Fruit fly (Drosophila melanogaster) whole organism: Measurements from ENCODE around the gene fabp.
A peak's percentile ranks its signal among the peaks of the same experiment; 100 is the strongest.

Source experiments
- CG8478 ChIP-seq: fragments of >200 bp; optimal IDR thresholded peaks from 2 replicates; lab custom pipeline; 2018; ENCODE audit warnings: inconsistent platforms
- Dll ChIP-seq: fragments of >200 bp; optimal IDR thresholded peaks from 2 replicates; lab custom pipeline; 2017
- EcR ChIP-seq, 2 experiments: fragments of >200 bp; optimal IDR thresholded peaks; 2 replicates each; lab custom pipeline; 2017; ENCODE audit warnings: missing biosample characterization in 2 of 2, missing genetic modification characterization in 2 of 2, missing genetic modification reagents in 2 of 2
- pan ChIP-seq: fragments of >200 bp; optimal IDR thresholded peaks from 2 replicates; lab custom pipeline; 2017
- psq ChIP-seq: fragments of >200 bp; optimal IDR thresholded peaks from 2 replicates; lab custom pipeline; 2017
- usp ChIP-seq: fragments of >200 bp; optimal IDR thresholded peaks from 2 replicates; lab custom pipeline; 2017; ENCODE audit warnings: missing biosample characterization, missing genetic modification characterization, mixed read lengths

The fabp gene

DNA sequence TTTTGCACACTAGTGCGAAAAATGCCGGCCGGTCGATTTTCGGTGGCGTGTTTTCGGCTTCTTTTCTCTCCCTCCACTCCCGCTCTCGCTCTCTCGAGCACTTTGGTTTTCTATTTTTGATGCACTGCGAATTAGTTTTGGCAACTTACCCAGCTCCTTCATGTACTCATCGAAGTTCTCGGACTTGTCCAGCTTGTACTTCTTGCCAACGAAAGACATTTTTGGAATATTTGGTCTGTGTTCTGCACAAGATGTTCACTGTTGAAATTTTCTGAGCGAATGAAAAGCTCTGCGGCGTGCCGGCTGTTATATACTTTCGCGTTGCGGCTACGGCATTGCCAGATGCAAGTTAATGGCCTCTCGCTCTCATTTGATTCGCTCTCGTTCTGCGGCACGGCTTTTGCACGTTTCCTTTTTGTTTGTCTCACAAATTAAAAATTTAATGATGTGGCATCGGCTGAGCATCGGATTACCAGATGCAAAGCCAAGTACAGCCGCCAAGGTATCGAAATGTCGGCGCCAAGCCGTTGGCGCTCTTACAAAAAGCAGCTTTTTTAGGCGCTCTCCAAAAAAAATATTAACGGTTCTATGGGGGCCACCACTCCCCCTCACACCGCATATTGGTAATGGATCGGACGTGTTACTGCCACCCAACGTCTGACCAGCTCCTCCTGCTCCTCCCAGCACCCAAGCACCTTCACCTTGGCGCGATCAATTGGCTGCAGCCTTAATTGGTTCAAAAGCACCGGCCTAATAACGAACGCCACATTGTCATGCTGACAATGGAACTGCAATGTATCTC is at the start of gene fabp, which contains the start of gene sea:
Gene fabp, minus strand, starts transcription at position 286 of the 802 bp plus-strand sequence.
Gene sea, minus strand, starts transcription at position 286 of the 802 bp plus-strand sequence.
- TF ChIP-seq Dll (lab: Kevin White, UChicago) = peak; percentile 68
- no peak for TF ChIP-seq pan

DNA sequence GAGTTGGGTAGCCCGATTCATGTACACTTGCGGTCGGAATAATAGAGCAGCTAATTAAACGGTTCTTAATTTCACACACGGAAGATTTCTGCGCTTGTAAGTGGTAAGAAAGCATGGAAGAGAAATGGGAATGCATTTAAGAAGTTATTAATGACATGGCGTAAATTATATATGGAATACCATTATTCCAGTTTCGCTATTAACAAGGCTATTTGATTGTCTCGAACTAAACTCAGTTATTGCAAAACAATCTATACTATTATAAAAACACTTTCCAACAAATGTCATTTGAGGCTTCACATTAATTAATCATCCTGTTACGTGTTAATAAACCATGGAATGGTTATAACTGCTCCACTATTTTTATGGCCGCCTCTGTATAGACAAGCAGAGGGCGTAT is 49.4 kb upstream of the fabp start:
- TF ChIP-seq usp = no peak
- TF ChIP-seq pan = no peak
- TF ChIP-seq EcR (GFP tag; optimal IDR thresholded peaks at IDR 0.05; lab: Kevin White, UChicago) = no peak
- TF ChIP-seq CG8478 (lab: Kevin White, UChicago) = no peak
- TF ChIP-seq psq = no peak
- TF ChIP-seq Dll (lab: Kevin White, UChicago) = no peak

DNA sequence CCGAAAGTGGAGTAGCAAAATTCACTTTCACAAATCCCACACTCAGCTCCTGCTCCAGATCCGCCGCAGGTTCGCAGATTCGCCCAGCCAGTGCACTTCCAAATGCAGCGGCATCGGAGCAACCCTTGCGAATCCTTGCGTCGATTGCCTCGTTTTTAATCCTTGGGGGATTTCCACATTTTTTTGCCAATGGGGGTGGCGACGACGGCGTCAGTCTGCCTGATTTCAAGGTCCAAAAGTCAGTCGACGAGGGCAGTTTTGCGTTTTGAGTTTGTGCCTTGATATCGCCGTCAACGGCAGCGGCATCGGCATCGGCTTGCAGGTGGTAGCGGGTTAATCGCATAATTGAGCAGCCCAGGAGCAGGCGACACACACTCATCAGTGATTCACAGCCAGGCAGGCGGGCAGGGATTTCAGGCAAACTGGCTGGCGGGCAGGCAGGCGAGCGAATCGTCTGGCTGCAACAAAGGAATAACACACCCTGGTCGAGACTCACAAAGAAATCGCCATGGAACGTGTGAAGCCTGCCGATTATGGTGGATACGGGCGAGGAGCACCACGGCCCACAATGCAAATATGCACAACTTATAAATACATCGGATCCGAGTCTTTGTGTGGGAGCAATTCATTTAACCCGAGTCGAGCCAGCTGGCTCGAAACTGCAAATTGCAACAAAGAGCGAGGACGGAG is 48.7 kb upstream of the fabp start:
- TF ChIP-seq psq = no peak
- TF ChIP-seq EcR (GFP tag; optimal IDR thresholded peaks at IDR 0.05; lab: Kevin White, UChicago) = no peak
- TF ChIP-seq pan = no peak
- no peak for TF ChIP-seq CG8478 (lab: Kevin White, UChicago)
- TF ChIP-seq usp = no peak
- TF ChIP-seq Dll (lab: Kevin White, UChicago) = no peak

DNA sequence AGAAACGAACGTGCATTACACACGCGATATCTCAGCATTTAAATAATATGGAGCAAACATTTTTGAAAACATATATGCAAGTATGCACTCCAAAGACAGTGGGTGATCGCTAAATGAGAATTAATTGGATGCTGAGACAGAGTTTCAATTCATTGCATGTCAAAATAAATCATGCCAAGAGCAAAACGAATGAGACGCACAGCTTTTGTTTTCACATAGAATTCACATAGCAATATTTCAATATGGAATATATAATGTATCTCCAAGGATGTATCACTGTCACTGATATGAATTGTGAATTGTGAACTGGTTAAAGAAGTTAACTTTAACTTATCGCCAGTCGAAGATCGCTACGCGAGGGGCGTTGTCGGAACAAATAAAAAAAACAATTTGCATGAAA is 47.7 kb upstream of the fabp start:
- TF ChIP-seq psq = no peak
- no peak for TF ChIP-seq Dll (lab: Kevin White, UChicago)
- no peak for TF ChIP-seq usp
- no peak for TF ChIP-seq EcR (GFP tag; optimal IDR thresholded peaks at IDR 0.05; lab: Kevin White, UChicago)
- no peak for TF ChIP-seq CG8478 (lab: Kevin White, UChicago)
- no peak for TF ChIP-seq pan

DNA sequence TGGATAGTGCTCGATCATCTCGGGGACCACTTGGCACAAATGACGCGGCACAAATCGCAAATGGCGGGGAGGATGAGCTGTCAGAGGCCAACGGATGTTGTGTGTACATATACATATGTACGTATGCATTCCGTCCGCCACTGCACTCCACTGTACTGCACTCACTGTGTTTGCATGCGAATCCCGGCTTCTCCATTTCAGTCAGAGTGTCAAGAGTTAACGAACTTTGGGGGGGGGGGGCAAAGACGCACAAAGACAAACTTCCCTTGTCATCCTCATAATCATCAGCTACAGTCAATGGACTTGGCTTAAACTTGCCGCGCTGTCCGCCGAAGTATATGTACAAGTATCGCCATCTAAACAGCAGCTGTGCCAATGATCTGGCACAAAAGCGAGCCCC is 47.3 kb upstream of the fabp start:
- TF ChIP-seq EcR (GFP tag; optimal IDR thresholded peaks at IDR 0.05; lab: Kevin White, UChicago) (peak in 1 of 2 experiments; percentile 65), CG8478 (lab: Kevin White, UChicago) (no peak)

DNA sequence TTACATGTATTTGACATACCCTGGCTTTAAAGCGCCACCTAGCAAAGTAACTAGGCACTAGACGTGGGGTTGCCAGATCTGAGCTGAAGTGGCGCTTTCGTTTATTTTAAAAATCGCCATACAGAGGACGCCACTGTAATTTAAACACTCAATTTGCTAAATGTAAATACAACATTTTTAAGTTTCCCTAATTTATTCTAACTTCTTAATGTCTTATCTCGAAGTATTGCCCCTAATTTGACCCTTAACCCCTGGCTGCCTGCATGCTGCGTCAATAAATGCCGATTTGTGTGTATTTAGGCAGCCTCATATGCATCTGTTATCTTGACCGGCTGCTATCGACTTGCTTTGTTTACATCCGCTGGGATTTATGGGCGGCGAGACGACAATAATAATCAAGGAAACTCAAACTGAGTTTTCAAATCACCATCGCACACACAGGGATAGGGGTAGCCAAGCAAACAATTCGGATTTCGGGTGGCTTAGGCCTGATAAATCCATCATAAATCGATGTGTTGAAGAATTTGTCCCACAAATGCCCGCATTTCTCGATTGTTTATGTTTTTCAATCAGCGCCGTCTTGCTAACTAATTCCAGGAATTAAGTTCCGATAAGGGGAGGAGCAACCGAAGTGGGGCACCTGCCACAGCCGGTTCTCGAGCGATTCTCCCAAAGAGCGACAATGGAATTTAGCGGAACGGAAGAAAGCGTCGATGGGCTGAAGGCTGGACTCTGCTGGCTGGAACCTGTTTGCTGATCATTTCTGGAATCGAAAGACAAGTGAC is 46.6 kb upstream of the fabp start:
- TF ChIP-seq usp = no peak
- TF ChIP-seq pan = peak; percentile 40

DNA sequence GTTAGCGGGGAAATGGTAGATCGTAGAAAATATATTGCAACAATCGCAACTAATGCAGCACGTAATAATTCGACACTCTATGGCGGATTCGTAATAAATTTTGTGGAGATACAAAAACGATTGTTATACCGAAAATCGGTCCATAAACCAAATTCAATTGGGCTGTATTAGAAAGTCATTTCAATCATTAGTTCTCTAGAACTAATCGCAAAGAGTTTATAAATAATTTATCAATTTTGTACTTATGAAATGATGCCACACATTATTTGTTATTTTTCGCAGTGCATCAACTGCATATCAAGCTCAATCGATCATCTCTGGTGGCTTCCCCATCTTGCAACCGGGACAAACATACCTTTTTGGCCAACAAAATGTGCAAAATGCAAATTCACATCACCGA is 45.6 kb upstream of the fabp start:
- TF ChIP-seq EcR (GFP tag; optimal IDR thresholded peaks at IDR 0.05; lab: Kevin White, UChicago) (no peak), pan (no peak), usp (no peak), psq (no peak), Dll (lab: Kevin White, UChicago) (no peak), CG8478 (lab: Kevin White, UChicago) (no peak)

DNA sequence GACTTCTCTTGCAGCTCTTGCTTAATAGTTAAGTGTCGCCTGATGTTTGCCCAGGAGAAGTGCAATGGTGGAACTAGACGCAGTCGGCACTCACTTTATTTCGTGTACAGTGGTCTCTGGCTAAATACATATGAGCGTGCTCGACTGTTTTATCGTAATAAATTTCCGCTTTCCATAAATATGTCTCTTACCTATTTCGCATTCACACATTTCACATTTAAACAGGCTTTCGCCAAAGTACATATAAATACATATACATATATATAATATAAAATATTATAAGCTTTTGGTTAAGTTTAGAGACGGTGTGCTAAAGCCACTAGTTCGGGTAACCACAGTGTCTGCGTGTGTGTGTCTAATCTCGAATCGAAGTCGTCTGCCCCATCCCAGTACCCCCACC is 39.8 kb upstream of the fabp start:
- TF ChIP-seq psq = no peak
- no peak for TF ChIP-seq Dll (lab: Kevin White, UChicago)
- no peak for TF ChIP-seq CG8478 (lab: Kevin White, UChicago)
- TF ChIP-seq pan = no peak
- no peak for TF ChIP-seq EcR (GFP tag; optimal IDR thresholded peaks at IDR 0.05; lab: Kevin White, UChicago)
- no peak for TF ChIP-seq usp

DNA sequence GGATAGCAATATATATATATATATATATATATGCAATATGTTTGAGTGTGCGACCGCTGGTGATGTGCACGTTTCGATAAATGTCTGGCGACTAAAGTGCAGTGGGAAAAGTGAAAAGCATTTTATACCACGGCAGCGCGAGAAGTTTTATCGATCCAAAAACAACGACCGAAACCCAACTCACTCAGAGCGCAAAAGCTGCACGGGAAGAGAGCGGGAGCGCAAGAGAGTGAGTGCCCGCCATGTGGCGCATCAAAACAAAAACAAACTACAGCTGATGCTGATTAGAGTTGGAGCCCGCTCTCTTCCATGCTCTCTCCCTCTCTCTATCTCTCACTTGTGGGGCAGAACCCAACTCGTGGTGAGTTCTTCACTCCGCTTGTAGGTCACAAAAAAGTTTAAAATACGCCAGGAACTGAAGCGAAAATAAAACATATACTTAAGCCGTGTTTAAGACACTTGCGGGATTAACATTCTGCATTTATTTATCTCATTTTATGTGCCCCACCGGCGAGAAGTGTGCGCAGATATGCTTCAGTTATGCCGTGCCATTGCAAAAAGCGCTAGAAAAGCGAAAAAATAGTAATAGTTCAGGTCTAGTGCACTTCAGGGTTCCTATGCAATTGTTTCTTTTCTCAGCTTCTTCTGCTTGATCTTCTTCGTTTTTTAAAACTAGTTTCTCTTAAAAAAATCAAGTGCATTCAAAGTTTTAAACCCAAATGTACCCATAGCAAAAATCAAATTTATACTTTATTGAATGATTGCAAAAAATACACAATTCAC is 38.0 kb upstream of the fabp start:
- no peak for TF ChIP-seq psq
- peak; percentile 96 for TF ChIP-seq Dll (lab: Kevin White, UChicago)
- TF ChIP-seq EcR (GFP tag; optimal IDR thresholded peaks at IDR 0.05; lab: Kevin White, UChicago) = no peak
- TF ChIP-seq pan = no peak

DNA sequence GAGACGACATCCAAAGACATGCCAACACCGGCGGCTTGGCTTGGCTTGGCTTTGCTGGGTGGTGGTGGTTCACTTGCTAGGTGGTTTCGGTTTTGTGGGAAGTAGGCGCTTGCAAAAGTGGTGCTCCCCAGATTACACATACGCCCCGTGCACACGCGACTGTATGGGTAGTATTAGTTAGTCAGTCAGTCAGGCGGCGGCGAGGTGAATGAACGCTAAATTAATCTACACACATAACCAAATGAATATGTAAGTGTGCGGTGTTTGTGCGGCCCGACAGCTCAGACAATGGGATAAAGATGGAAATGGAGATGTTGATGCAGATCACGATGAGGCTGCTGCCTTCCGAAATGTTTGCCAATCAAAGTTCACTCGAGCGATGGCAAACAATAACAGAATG is 36.3 kb upstream of the fabp start:
- TF ChIP-seq CG8478 (lab: Kevin White, UChicago) (no peak), usp (no peak), psq (no peak), Dll (lab: Kevin White, UChicago) (no peak), pan (no peak), EcR (GFP tag; optimal IDR thresholded peaks at IDR 0.05; lab: Kevin White, UChicago) (no peak)

DNA sequence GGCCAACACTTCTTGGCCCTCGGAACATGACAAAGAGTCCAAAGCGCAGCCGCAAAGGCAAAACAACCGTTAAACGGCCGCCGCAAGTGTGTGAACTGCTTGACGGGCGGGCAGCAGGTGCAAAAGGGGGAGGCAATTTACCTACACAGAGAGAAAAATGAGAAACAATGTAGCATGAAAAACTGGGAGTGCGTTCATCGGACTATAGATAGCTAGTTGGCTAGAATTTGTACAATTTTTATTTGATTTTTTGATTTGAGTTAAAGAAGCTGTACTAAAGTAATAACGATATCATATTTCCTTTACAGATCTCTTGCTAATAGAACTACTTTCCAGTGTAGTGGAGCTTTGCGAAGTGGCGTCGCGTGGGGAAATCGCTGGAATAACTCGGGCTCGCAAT is 28.7 kb upstream of the fabp start:
- no peak for TF ChIP-seq Dll (lab: Kevin White, UChicago)
- no peak for TF ChIP-seq CG8478 (lab: Kevin White, UChicago)
- TF ChIP-seq usp = no peak
- no peak for TF ChIP-seq pan
- TF ChIP-seq psq = no peak
- TF ChIP-seq EcR (GFP tag; optimal IDR thresholded peaks at IDR 0.05; lab: Kevin White, UChicago) = no peak

DNA sequence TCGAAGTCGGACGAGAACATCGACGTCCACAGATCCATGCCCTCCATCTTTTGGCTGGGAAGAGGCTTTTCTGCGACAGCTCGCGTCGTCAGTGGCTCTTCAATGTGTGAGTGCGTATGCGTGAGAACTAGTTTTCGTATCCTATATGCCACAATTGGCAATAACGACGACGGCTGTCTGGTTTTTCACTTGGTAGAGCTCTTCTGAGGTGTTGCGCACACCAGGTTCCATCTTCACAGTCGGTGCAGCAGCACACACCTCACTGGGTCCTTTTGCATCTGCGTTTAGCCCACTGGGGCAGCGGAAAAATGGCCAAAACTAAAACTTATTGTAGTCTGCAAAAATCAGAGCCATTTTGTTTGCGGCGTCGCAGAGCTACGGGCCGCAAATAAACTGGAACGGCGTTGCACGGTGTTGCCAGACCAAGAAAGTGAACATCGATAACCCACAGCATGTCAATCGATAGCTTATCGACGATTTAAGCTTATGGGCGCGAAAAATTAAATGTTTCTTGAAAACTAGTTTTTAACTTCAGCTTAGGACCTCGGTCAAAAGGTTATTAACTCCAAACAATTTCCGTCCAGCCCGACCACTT is 23.0 kb upstream of the fabp start, which contains the start of gene CG6791:
Gene CG6791, minus strand, starts transcription at position 383 of the 595 bp plus-strand sequence.
- TF ChIP-seq EcR (GFP tag; optimal IDR thresholded peaks at IDR 0.05; lab: Kevin White, UChicago) (no peak), usp (no peak), Dll (lab: Kevin White, UChicago) (no peak), psq (no peak), pan (no peak), CG8478 (lab: Kevin White, UChicago) (no peak)
